Worm (Caenorhabditis elegans): ENCODE data around the gene clec-135.
A peak's percentile ranks its signal among the peaks of the same experiment; 100 is the strongest.

The clec-135 gene

DNA sequence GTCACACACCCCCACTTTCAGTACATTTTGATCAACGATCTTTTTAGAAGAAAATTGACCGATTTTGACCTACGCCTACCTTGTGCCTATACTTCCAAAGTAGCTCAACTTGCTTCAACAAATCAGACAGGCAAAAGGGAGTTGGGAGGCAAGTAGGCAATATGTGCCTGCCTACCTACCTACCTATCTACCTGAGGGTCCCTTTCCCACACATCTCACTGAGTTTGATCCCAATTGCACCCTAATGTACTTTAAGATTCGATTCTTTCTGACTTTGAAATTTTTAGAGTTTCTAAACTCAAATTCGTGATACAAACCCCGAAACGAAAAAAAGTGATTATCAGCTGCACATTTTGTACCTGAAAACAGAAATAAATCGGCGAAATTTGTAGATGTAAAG lies 9.1 kb upstream of the clec-135 start:
- TF ChIP-seq C38D4.7 (GFP tag; optimal IDR thresholded peaks at IDR 0.05) (no peak), ama-1 (optimal IDR thresholded peaks at IDR 0.05) (no peak), pha-2 (tag; optimal IDR thresholded peaks at IDR 0.05) (no peak), elt-2 (tag; optimal IDR thresholded peaks at IDR 0.05) (no peak), ceh-30 (tag; optimal IDR thresholded peaks at IDR 0.05) (no peak), ceh-48 (tag; optimal IDR thresholded peaks at IDR 0.05) (no peak), ceh-9 (tag; optimal IDR thresholded peaks at IDR 0.05) (no peak), unc-86 (tag; optimal IDR thresholded peaks at IDR 0.05) (no peak), dmd-4 (tag; optimal IDR thresholded peaks at IDR 0.05; ENCODE audit: borderline replicate concordance) (no peak), pros-1 (tag; optimal IDR thresholded peaks at IDR 0.05) (no peak), ceh-45 (GFP tag; IDR thresholded peaks at IDR 0.05) (no peak), unc-55 (GFP tag; optimal IDR thresholded peaks at IDR 0.05) (no peak), elt-4 (tag; optimal IDR thresholded peaks at IDR 0.05) (no peak), lim-6 (tag; optimal IDR thresholded peaks at IDR 0.05) (no peak), pat-9 (tag; optimal IDR thresholded peaks at IDR 0.05) (no peak), ttx-3 (tag; optimal IDR thresholded peaks at IDR 0.05) (no peak), nhr-232 (tag; optimal IDR thresholded peaks at IDR 0.05) (no peak), pha-4 (tag; optimal IDR thresholded peaks at IDR 0.05) (no peak), ceh-31 (tag; optimal IDR thresholded peaks at IDR 0.05) (no peak), eyg-1 (tag; optimal IDR thresholded peaks at IDR 0.05) (no peak)

DNA sequence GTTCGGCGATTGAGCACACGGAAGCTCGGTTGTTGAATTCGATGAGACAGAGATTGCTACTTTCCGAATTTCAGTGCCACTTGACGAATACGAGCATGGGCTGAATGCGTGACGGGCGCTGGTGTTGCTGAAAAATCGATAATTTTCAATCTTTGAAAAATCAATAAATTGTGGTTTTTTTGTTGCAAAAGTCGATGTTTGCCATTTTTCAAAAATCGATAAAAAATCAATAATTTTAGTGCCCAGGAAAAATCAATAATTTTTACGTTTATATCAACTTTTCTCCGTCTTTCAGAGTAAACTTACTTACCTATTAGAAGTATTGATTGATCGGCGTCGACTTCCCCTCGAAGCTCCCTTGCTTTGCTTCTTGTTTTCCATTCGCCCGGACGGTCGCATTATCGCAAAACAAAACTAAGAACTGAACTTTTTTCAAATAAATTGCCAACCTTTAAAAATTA lies 2.0 kb downstream of the clec-135 start, which contains the start of gene C16A11.7:
Gene C16A11.7, minus strand, starts transcription at position 411 of the 461 bp plus-strand sequence.
- TF ChIP-seq tbx-2 (tag; optimal IDR thresholded peaks at IDR 0.05) (no peak), ceh-48 (tag; optimal IDR thresholded peaks at IDR 0.05) (peak; percentile 56)

DNA sequence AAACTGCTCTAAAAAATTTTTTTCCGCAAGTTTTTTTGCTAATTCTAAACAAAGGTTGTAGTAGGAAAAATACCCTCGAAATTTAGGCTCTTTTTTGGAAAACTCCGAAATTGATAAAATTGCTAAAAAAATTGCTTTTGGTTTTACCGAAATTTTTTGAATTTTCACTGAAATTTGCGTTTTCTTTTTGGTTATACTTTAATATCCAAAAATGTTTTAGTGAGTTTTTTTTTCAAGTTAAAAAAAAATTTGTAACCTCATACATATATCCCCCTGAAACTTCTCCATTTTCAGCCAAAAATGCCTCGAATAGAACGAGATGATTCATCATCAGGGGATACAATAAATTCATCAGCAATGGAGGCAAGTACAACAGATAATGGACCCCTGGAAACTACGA lies 11.7 kb downstream of the clec-135 start, which contains the start of gene gpa-11:
Gene gpa-11, plus strand, starts transcription at position 301 of the 400 bp plus-strand sequence.
- TF ChIP-seq hlh-13 (GFP tag; optimal IDR thresholded peaks at IDR 0.05): no peak
- no peak for TF ChIP-seq unc-42 (tag; optimal IDR thresholded peaks at IDR 0.05)
- TF ChIP-seq nhr-11 (tag; optimal IDR thresholded peaks at IDR 0.05): no peak
- no peak for TF ChIP-seq ceh-45 (GFP tag; IDR thresholded peaks at IDR 0.05)
- TF ChIP-seq pros-1 (tag; optimal IDR thresholded peaks at IDR 0.05): no peak
- no peak for TF ChIP-seq ceh-18 (tag; optimal IDR thresholded peaks at IDR 0.05)
- TF ChIP-seq fkh-6 (tag; optimal IDR thresholded peaks at IDR 0.05): no peak
- no peak for TF ChIP-seq ceh-22 (tag; optimal IDR thresholded peaks at IDR 0.05)
- no peak for TF ChIP-seq C08G9.2 (tag; optimal IDR thresholded peaks at IDR 0.05)
- no peak for TF ChIP-seq K09A11.1 (tag; optimal IDR thresholded peaks at IDR 0.05; ENCODE audit: insufficient read depth)
- no peak for TF ChIP-seq lin-11 (tag; optimal IDR thresholded peaks at IDR 0.05)

DNA sequence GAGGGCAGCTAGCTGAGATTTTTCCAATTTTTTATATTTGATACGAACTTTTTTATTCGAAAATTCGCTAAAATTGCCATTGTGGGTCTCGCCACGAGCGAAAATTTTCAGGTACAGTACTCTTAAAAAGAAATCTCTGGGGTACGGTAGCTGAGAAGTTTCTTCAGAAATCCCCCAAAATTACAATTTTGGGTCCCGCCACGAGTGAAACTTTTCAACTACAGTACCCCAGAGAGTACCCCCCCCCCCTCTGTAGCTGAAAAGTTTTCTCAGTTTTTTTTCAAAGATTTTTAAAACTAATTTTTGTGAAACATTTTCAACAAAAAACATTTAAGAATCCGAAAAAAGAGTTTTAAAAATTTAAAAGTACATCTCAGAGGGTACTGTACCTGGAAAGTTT lies 13.6 kb downstream of the clec-135 start:
- no peak for TF ChIP-seq hlh-8 (tag; optimal IDR thresholded peaks at IDR 0.05)
- TF ChIP-seq unc-86 (tag; optimal IDR thresholded peaks at IDR 0.05): no peak
- no peak for TF ChIP-seq pros-1 (tag; optimal IDR thresholded peaks at IDR 0.05)
- no peak for TF ChIP-seq ceh-6 (GFP tag; optimal IDR thresholded peaks at IDR 0.05)
- TF ChIP-seq tbx-7 (tag; optimal IDR thresholded peaks at IDR 0.05): no peak

DNA sequence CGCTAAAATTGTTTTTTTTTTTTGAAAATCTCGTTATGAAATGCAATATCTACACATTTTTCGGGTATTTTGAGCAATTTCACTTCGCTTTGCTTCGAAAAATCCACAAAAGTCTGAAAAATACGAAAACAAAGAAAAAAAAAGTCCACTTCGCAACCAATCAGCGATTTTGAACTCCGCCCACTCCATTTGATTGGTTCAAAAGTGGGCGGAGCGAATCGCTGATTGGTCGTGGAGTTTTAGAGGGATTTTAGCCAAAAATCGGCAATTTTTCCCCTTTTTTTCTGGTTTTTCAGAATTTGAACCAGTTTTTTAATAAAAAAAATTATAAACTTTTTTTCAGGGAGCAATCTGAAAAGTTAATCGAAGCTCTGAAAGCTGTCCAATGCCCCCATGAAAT lies 19.6 kb downstream of the clec-135 start:
- TF ChIP-seq Y22D7AL.16 (tag; optimal IDR thresholded peaks at IDR 0.05): no peak
- TF ChIP-seq nfya-1 (tag; optimal IDR thresholded peaks at IDR 0.05): peak; percentile 93
